Worm (Caenorhabditis elegans) whole organism, L3 larva: ENCODE data around the gene C47E12.2.

ENCODE experiments used
- ceh-82 ChIP-seq: fragments of 150-350 bp; optimal IDR thresholded peaks from 2 replicates; lab custom pipeline; 2014; ENCODE audit warnings: missing biosample characterization, missing genetic modification characterization
- nhr-11 ChIP-seq: fragments of 150-350 bp; optimal IDR thresholded peaks from 2 replicates; lab custom pipeline; 2014; ENCODE audit warnings: missing biosample characterization, missing genetic modification characterization
- pha-4 ChIP-seq: fragments of 150-350 bp; optimal IDR thresholded peaks from 2 replicates; lab custom pipeline; 2014; ENCODE audit warnings: missing biosample characterization, missing genetic modification reagents, missing genetic modification characterization
- unc-39 ChIP-seq: sonication (generic microtip); optimal IDR thresholded peaks from 4 replicates; lab custom pipeline; 2017; ENCODE audit warnings: missing biosample characterization, missing genetic modification characterization

- no peak for TF ChIP-seq pha-4 (tag; lab: Kevin White, UChicago)
- TF ChIP-seq unc-39: no peak
- no peak for TF ChIP-seq ceh-82
- no peak for TF ChIP-seq nhr-11 (tag; lab: Kevin White, UChicago)
These were observed 22.8 kb upstream of the C47E12.2 start for ce11 chrIV:10026129-10026528.
